Fruit fly (Drosophila melanogaster) whole organism, embryonic: ENCODE measurements around the gene ss.

Experiments
- Awh ChIP-seq: fragments of 200-800 bp; sonication (Bioruptor generic); IDR thresholded peaks from 2 replicates; pipeline ENCODE4, ENCODE4 v1.3.6; 2022; ENCODE audit warnings: missing biosample characterization, missing genetic modification characterization
- CG10431 ChIP-seq: fragments of 200-800 bp; sonication (Bioruptor generic); optimal IDR thresholded peaks from 3 replicates; lab custom pipeline; 2018; ENCODE audit warnings: missing biosample characterization, mild to moderate bottlenecking, missing genetic modification characterization
- CG14710 ChIP-seq: fragments of 200-800 bp; sonication (Bioruptor generic); optimal IDR thresholded peaks from 3 replicates; lab custom pipeline; 2019; ENCODE audit warnings: missing biosample characterization, mild to moderate bottlenecking, missing genetic modification characterization, moderate library complexity
- CG15073 ChIP-seq: fragments of 200-800 bp; sonication (Bioruptor generic); optimal IDR thresholded peaks from 2 replicates; lab custom pipeline; 2016; ENCODE audit warnings: missing biosample characterization, missing genetic modification characterization
- CG15269 ChIP-seq: fragments of 200-800 bp; sonication (Bioruptor generic); optimal IDR thresholded peaks from 2 replicates; lab custom pipeline; 2018; ENCODE audit warnings: missing biosample characterization, mild to moderate bottlenecking, missing genetic modification characterization, moderate library complexity
- CG1602 ChIP-seq: fragments of 200-800 bp; sonication (Bioruptor generic); optimal IDR thresholded peaks from 3 replicates; lab custom pipeline; 2016; ENCODE audit warnings: missing biosample characterization, missing genetic modification characterization
- CG16779 ChIP-seq: fragments of 200-800 bp; sonication (Bioruptor generic); IDR thresholded peaks from 2 replicates; pipeline ENCODE4 v1.3.6; 2022; ENCODE audit warnings: missing biosample characterization, missing genetic modification characterization
- CG16815 ChIP-seq: fragments of 200-800 bp; sonication (Bioruptor generic); optimal IDR thresholded peaks from 3 replicates; lab custom pipeline; 2017; ENCODE audit warnings: missing biosample characterization, mild to moderate bottlenecking, missing genetic modification characterization
- CG17186 ChIP-seq: fragments of 200-800 bp; sonication (Bioruptor generic); optimal IDR thresholded peaks from 3 replicates; lab custom pipeline; 2017; ENCODE audit warnings: missing biosample characterization, missing genetic modification reagents, missing genetic modification characterization
- CG17802 ChIP-seq: fragments of 200-800 bp; sonication (Bioruptor generic); optimal IDR thresholded peaks from 2 replicates; lab custom pipeline; 2018; ENCODE audit warnings: missing biosample characterization, mild to moderate bottlenecking, missing genetic modification characterization, moderate library complexity
- CG32532 ChIP-seq: fragments of 200-800 bp; sonication (Bioruptor generic); IDR thresholded peaks from 2 replicates; pipeline ENCODE4 v1.3.6; 2022; ENCODE audit warnings: missing biosample characterization, missing genetic modification characterization
- CG4424 ChIP-seq: fragments of 200-800 bp; sonication (Bioruptor generic); optimal IDR thresholded peaks from 3 replicates; lab custom pipeline; 2016; ENCODE audit warnings: missing biosample characterization, missing genetic modification characterization
- CG4707 ChIP-seq: fragments of 200-800 bp; sonication (Bioruptor generic); optimal IDR thresholded peaks from 2 replicates; lab custom pipeline; 2018; ENCODE audit warnings: missing biosample characterization, mild to moderate bottlenecking, missing genetic modification characterization, moderate library complexity
- CG5245 ChIP-seq: fragments of 200-800 bp; sonication (Bioruptor generic); optimal IDR thresholded peaks from 3 replicates; lab custom pipeline; 2016; ENCODE audit warnings: missing biosample characterization, missing genetic modification characterization
- CG6813 ChIP-seq: fragments of 200-800 bp; sonication (Bioruptor generic); optimal IDR thresholded peaks from 2 replicates; lab custom pipeline; 2017; ENCODE audit warnings: missing biosample characterization, missing genetic modification characterization, mild to moderate bottlenecking, moderate library complexity, missing genetic modification reagents
- CG7556 ChIP-seq: fragments of 200-800 bp; sonication (Bioruptor generic); optimal IDR thresholded peaks from 2 replicates; lab custom pipeline; 2017; ENCODE audit warnings: missing biosample characterization, mild to moderate bottlenecking, missing genetic modification characterization
- CG7928 ChIP-seq: fragments of 200-800 bp; sonication (Bioruptor generic); optimal IDR thresholded peaks from 2 replicates; lab custom pipeline; 2017; ENCODE audit warnings: missing biosample characterization, mild to moderate bottlenecking, missing genetic modification characterization
- CG8478 ChIP-seq: fragments of >200 bp; optimal IDR thresholded peaks from 2 replicates; lab custom pipeline; 2018
- CG8765 ChIP-seq: fragments of 200-800 bp; sonication (Bioruptor generic); IDR thresholded peaks from 2 replicates; pipeline ENCODE4 v1.3.6; 2022; ENCODE audit warnings: missing biosample characterization, missing genetic modification characterization
- CG9817 ChIP-seq: fragments of 200-800 bp; sonication (Bioruptor generic); optimal IDR thresholded peaks from 2 replicates; lab custom pipeline; 2018; ENCODE audit warnings: missing biosample characterization, mild to moderate bottlenecking, missing genetic modification characterization, moderate library complexity
- CG9932 ChIP-seq: fragments of 200-800 bp; sonication (Bioruptor generic); IDR thresholded peaks from 2 replicates; pipeline ENCODE4 v1.3.6; 2022; ENCODE audit warnings: missing biosample characterization, missing genetic modification characterization
- Camta ChIP-seq: fragments of 200-800 bp; sonication (Bioruptor generic); optimal IDR thresholded peaks from 2 replicates; lab custom pipeline; 2016; ENCODE audit warnings: missing biosample characterization, missing genetic modification characterization
- Chrac-16 ChIP-seq: fragments of 200-800 bp; sonication (Bioruptor generic); optimal IDR thresholded peaks from 3 replicates; lab custom pipeline; 2016; ENCODE audit warnings: missing biosample characterization, missing genetic modification characterization
- D19B ChIP-seq: fragments of 200-800 bp; sonication (Bioruptor generic); optimal IDR thresholded peaks from 2 replicates; lab custom pipeline; 2017; ENCODE audit warnings: missing biosample characterization, mild to moderate bottlenecking, missing genetic modification characterization
- ERR ChIP-seq: fragments of 200-800 bp; sonication (Bioruptor generic); optimal IDR thresholded peaks from 2 replicates; lab custom pipeline; 2016; ENCODE audit warnings: missing biosample characterization, missing genetic modification characterization
- Ets65A ChIP-seq: fragments of 200-800 bp; sonication (Bioruptor generic); peaks from one replicate; lab custom pipeline; 2016; ENCODE audit warnings: missing biosample characterization, missing genetic modification characterization
- GATAe ChIP-seq: fragments of 200-800 bp; sonication (Bioruptor generic); conservative IDR thresholded peaks from 2 replicates; pipeline ENCODE4 v1.3.6; 2022; ENCODE audit warnings: missing biosample characterization, missing genetic modification characterization
- HLH3B ChIP-seq: fragments of 200-800 bp; sonication (Bioruptor generic); IDR thresholded peaks from 2 replicates; pipeline ENCODE4 v1.3.6; 2022; ENCODE audit warnings: missing biosample characterization, missing genetic modification characterization
- Hr3 ChIP-seq: fragments of 200-800 bp; sonication (Bioruptor generic); optimal IDR thresholded peaks from 3 replicates; lab custom pipeline; 2016; ENCODE audit warnings: missing biosample characterization, missing genetic modification characterization
- Med ChIP-seq: fragments of 200-800 bp; sonication (Bioruptor generic); peaks from one replicate; lab custom pipeline; 2016; ENCODE audit warnings: missing biosample characterization, missing genetic modification characterization, mild to moderate bottlenecking, inconsistent platforms, moderate library complexity
- Meics ChIP-seq: fragments of 200-800 bp; sonication (Bioruptor generic); optimal IDR thresholded peaks from 2 replicates; lab custom pipeline; 2017; ENCODE audit warnings: missing biosample characterization, mild to moderate bottlenecking, missing genetic modification characterization
- PHDP ChIP-seq: fragments of 200-800 bp; sonication (Bioruptor generic); optimal IDR thresholded peaks from 3 replicates; lab custom pipeline; 2018; ENCODE audit warnings: missing biosample characterization, mild to moderate bottlenecking, missing genetic modification characterization, moderate library complexity
- Ravus ChIP-seq: fragments of 200-800 bp; sonication (Bioruptor generic); IDR thresholded peaks from 2 replicates; pipeline ENCODE4 v1.3.6; 2022; ENCODE audit warnings: missing biosample characterization, missing genetic modification characterization
- Ssrp ChIP-seq: fragments of 200-800 bp; sonication (Bioruptor generic); optimal IDR thresholded peaks from 2 replicates; lab custom pipeline; 2018; ENCODE audit warnings: missing biosample characterization, mild to moderate bottlenecking, missing genetic modification characterization, moderate library complexity
- amos ChIP-seq: fragments of 200-800 bp; sonication (Bioruptor generic); IDR thresholded peaks from 2 replicates; pipeline ENCODE4 v1.3.6; 2022; ENCODE audit warnings: missing biosample characterization, missing genetic modification characterization; ENCODE audit not compliant: partially characterized antibody
- bab2 ChIP-seq: fragments of 200-800 bp; sonication (Bioruptor generic); optimal IDR thresholded peaks from 2 replicates; lab custom pipeline; 2016; ENCODE audit warnings: missing biosample characterization, missing genetic modification characterization
- crp ChIP-seq, 2 experiments: fragments of 200-800 bp; sonication (Bioruptor generic); optimal IDR thresholded peaks; 2 replicates in 1 of 2; 3 replicates in 1 of 2; lab custom pipeline; 2017; ENCODE audit warnings: missing biosample characterization in 2 of 2, missing genetic modification characterization in 2 of 2, mild to moderate bottlenecking in 1 of 2, moderate library complexity in 1 of 2
- disco-r ChIP-seq: fragments of 200-800 bp; sonication (Bioruptor generic); optimal IDR thresholded peaks from 2 replicates; lab custom pipeline; 2016; ENCODE audit warnings: missing biosample characterization, missing genetic modification characterization
- dpn ChIP-seq, 2 experiments: fragments of 200-800 bp; sonication (Bioruptor generic); optimal IDR thresholded peaks; 3 replicates each; lab custom pipeline; 2016; ENCODE audit warnings: missing biosample characterization in 2 of 2, missing genetic modification characterization in 2 of 2
- fd3F ChIP-seq: fragments of 200-800 bp; sonication (Bioruptor generic); optimal IDR thresholded peaks from 2 replicates; lab custom pipeline; 2018; ENCODE audit warnings: missing biosample characterization, mild to moderate bottlenecking, missing genetic modification characterization, moderate library complexity
- ham ChIP-seq: fragments of 200-800 bp; sonication (Bioruptor generic); IDR thresholded peaks from 2 replicates; pipeline ENCODE4 v1.3.6; 2022; ENCODE audit warnings: missing biosample characterization, missing genetic modification characterization
- hth ChIP-seq: fragments of >200 bp; optimal IDR thresholded peaks from 2 replicates; lab custom pipeline; 2017; ENCODE audit warnings: inconsistent platforms
- kni ChIP-seq: fragments of 200-800 bp; sonication (Bioruptor generic); optimal IDR thresholded peaks from 3 replicates; lab custom pipeline; 2017; ENCODE audit warnings: mild to moderate bottlenecking, missing biosample characterization, missing genetic modification reagents, missing genetic modification characterization
- nau ChIP-seq: fragments of 200-800 bp; sonication (Bioruptor generic); optimal IDR thresholded peaks from 3 replicates; lab custom pipeline; 2017; ENCODE audit warnings: missing biosample characterization, mild to moderate bottlenecking, missing genetic modification characterization, missing genetic modification reagents
- schlank ChIP-seq: fragments of 200-800 bp; sonication (Bioruptor generic); optimal IDR thresholded peaks from 2 replicates; lab custom pipeline; 2018; ENCODE audit warnings: missing biosample characterization, mild to moderate bottlenecking, missing genetic modification characterization
- shn ChIP-seq: fragments of 200-800 bp; sonication (Bioruptor generic); optimal IDR thresholded peaks from 3 replicates; lab custom pipeline; 2016; ENCODE audit warnings: missing biosample characterization, missing genetic modification characterization
- slou ChIP-seq: fragments of 200-800 bp; sonication (Bioruptor generic); optimal IDR thresholded peaks from 3 replicates; lab custom pipeline; 2016; ENCODE audit warnings: missing biosample characterization, missing genetic modification characterization
- slp2 ChIP-seq: fragments of 200-800 bp; sonication (Bioruptor generic); optimal IDR thresholded peaks from 2 replicates; lab custom pipeline; 2016; ENCODE audit warnings: missing biosample characterization, missing genetic modification characterization
- so ChIP-seq: fragments of 200-800 bp; sonication (Bioruptor generic); IDR thresholded peaks from 3 replicates; pipeline ENCODE4 v1.3.6; 2022; ENCODE audit warnings: missing biosample characterization, missing genetic modification characterization
- twi ChIP-seq: fragments of 200-800 bp; optimal IDR thresholded peaks from 2 replicates; lab custom pipeline; 2019; ENCODE audit warnings: missing biosample characterization, mild to moderate bottlenecking, missing genetic modification characterization, moderate library complexity
- vfl ChIP-seq: fragments of 200-800 bp; sonication (Bioruptor generic); optimal IDR thresholded peaks from 2 replicates; lab custom pipeline; 2016; ENCODE audit warnings: missing biosample characterization, missing genetic modification characterization
- zfh2 ChIP-seq: fragments of 200-800 bp; sonication (Bioruptor generic); optimal IDR thresholded peaks from 2 replicates; lab custom pipeline; 2016; ENCODE audit warnings: missing biosample characterization, missing genetic modification characterization

Gene ss

DNA sequence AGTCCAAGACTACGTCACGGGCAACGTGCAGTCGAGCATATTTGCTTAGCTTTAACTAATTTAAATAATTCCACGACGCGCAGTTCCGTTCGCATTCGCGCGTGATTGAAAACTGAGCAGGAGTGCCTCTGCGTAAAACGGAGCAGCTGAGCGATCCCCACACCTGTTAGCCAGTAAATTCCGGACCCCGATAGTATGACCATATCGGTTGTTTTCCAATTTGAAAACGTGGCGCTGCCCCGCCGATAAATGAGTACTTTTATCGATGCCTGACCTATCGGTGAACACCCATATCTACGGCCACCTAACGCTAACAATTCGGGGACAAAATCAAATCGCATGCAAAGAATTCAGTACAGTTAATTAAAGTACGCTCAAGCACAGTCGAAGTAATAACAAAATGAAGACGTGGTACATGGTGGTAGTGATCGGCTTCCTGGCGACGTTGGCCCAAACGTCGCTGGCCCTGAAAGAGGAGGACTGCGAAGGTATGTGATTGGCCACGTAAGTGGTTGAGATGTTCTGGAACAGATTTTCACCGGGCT is 54.3 kb downstream of the ss start, which contains the start of the genes CG14879 and Manf (continued):
- TF ChIP-seq CG5245 (GFP tag; lab: Kevin White, UChicago) (no peak), PHDP (tag; lab: Kevin White, UChicago) (no peak), so (GFP tag; lab: Robert Waterston, UW) (no peak), Ets65A (GFP tag; lab: Kevin White, UChicago) (no peak), CG16815 (no peak), CG4424 (no peak), slou (GFP tag; lab: Kevin White, UChicago) (no peak), shn (GFP tag; lab: Kevin White, UChicago) (no peak), CG8478 (no peak), Med (GFP tag; lab: Kevin White, UChicago) (peak; percentile 84), CG14710 (tag; lab: Kevin White, UChicago) (peak; percentile 16), bab2 (no peak), CG16779 (GFP tag; lab: Robert Waterston, UW) (no peak), dpn (GFP tag; optimal IDR thresholded peaks at IDR 0.05; lab: Kevin White, UChicago) (no peak), kni (peak; percentile 21), CG1602 (GFP tag; lab: Kevin White, UChicago) (no peak), Chrac-16 (no peak), CG7928 (GFP tag; lab: Kevin White, UChicago) (no peak), D19B (no peak), CG15073 (GFP tag; lab: Kevin White, UChicago) (no peak), Camta (GFP tag; lab: Kevin White, UChicago) (no peak), ham (GFP tag; lab: Robert Waterston, UW) (no peak), CG9932 (GFP tag; lab: Robert Waterston, UW) (0 out of 2 replicates have a peak, but pooled peaks have one; percentile 18), Meics (GFP tag; lab: Kevin White, UChicago) (peak; percentile 4), amos (GFP tag; lab: Robert Waterston, UW) (peak; percentile 60; the same call in 1 of the 2 replicates), Ravus (GFP tag; lab: Robert Waterston, UW) (no peak), CG6813 (GFP tag; lab: Kevin White, UChicago) (no peak), CG4707 (GFP tag; lab: Kevin White, UChicago) (no peak), zfh2 (GFP tag; lab: Kevin White, UChicago) (no peak), twi (tag; lab: Kevin White, UChicago) (no peak), CG15269 (no peak), Ssrp (tag; lab: Kevin White, UChicago) (no peak), slp2 (GFP tag; lab: Kevin White, UChicago) (no peak), HLH3B (no peak), crp (GFP tag; optimal IDR thresholded peaks at IDR 0.05; lab: Kevin White, UChicago) (peak in 1 of 2 experiments; percentile 79), disco-r (GFP tag; lab: Kevin White, UChicago) (no peak), nau (GFP tag; lab: Kevin White, UChicago) (peak; percentile 85), CG8765 (no peak), CG32532 (GFP tag; lab: Robert Waterston, UW) (peak; percentile 51), Awh (no peak), CG7556 (GFP tag; lab: Kevin White, UChicago) (no peak), vfl (GFP tag; lab: Kevin White, UChicago) (no peak), Hr3 (GFP tag; lab: Kevin White, UChicago) (no peak), CG17802 (no peak), hth (lab: Kevin White, UChicago) (no peak), ERR (GFP tag; lab: Kevin White, UChicago) (no peak), GATAe (GFP tag; lab: Robert Waterston, UW) (no peak), CG9817 (no peak), schlank (no peak), CG17186 (peak; percentile 38), fd3F (GFP tag; lab: Kevin White, UChicago) (no peak), CG10431 (GFP tag; lab: Kevin White, UChicago) (no peak)
